Worm (Caenorhabditis elegans) whole organism, L4 larva: Measurements from ENCODE around the gene F09F9.5.

Experiments used
- F37D6.2 ChIP-seq: sonication (generic microtip); optimal IDR thresholded peaks from 2 replicates; lab custom pipeline; 2016; ENCODE audit warnings: mild to moderate bottlenecking, missing genetic modification characterization, missing compliant biosample characterization
- F49E8.2 ChIP-seq: sonication (generic microtip); optimal IDR thresholded peaks from 2 replicates; lab custom pipeline; 2016; ENCODE audit warnings: missing compliant biosample characterization, mild to moderate bottlenecking, missing genetic modification characterization, borderline replicate concordance
- R02D3.7 ChIP-seq: fragments of 150-350 bp; sonication (generic microtip); optimal IDR thresholded peaks from 3 replicates; lab custom pipeline; 2014; ENCODE audit warnings: missing biosample characterization, missing genetic modification characterization
- T20F7.1 ChIP-seq: fragments of 200-800 bp; sonication (Bioruptor generic); optimal IDR thresholded peaks from 2 replicates; lab custom pipeline; 2018; ENCODE audit warnings: mild to moderate bottlenecking, missing genetic modification characterization, missing compliant biosample characterization
- Y48G9A.11 ChIP-seq: fragments of 200-800 bp; sonication (Bioruptor generic); IDR thresholded peaks from 2 replicates; pipeline ENCODE4 v1.3.6; 2022; ENCODE audit warnings: missing genetic modification reagents, missing genetic modification characterization, missing compliant biosample characterization
- Y5F2A.4 ChIP-seq: fragments of 200-800 bp; sonication (Bioruptor generic); optimal IDR thresholded peaks from 2 replicates; lab custom pipeline; 2018; ENCODE audit warnings: mild to moderate bottlenecking, missing genetic modification characterization, missing compliant biosample characterization
- Y75B8A.6 ChIP-seq: fragments of 200-800 bp; sonication (Bioruptor generic); IDR thresholded peaks from 2 replicates; pipeline ENCODE4 v1.3.6; 2022; ENCODE audit warnings: missing genetic modification reagents, missing genetic modification characterization, missing compliant biosample characterization
- ZK337.2 ChIP-seq: fragments of 200-800 bp; sonication (Bioruptor generic); IDR thresholded peaks from 2 replicates; pipeline ENCODE4 v1.3.6; 2022; ENCODE audit warnings: missing genetic modification reagents, missing genetic modification characterization, missing compliant biosample characterization
- aha-1 ChIP-seq: fragments of 150-350 bp; peaks from one replicate; lab custom pipeline; 2014; ENCODE audit warnings: missing biosample characterization, missing genetic modification characterization
- aly-2 ChIP-seq: sonication (generic microtip); optimal IDR thresholded peaks from 2 replicates; lab custom pipeline; 2018; ENCODE audit warnings: missing biosample characterization, missing genetic modification characterization
- arid-1 ChIP-seq: fragments of 200-800 bp; sonication (Bioruptor generic); conservative IDR thresholded peaks from 2 replicates; pipeline ENCODE4 v1.3.6; 2022; ENCODE audit warnings: missing genetic modification reagents, missing genetic modification characterization, missing compliant biosample characterization
- ceh-20 ChIP-seq: fragments of 200-800 bp; sonication (Bioruptor generic); IDR thresholded peaks from 2 replicates; pipeline ENCODE4 v1.3.6; 2022; ENCODE audit warnings: missing genetic modification reagents, missing genetic modification characterization, missing compliant biosample characterization
- ceh-32 ChIP-seq: sonication (generic microtip); optimal IDR thresholded peaks from 2 replicates; lab custom pipeline; 2016; ENCODE audit warnings: mild to moderate bottlenecking, missing genetic modification characterization, missing compliant biosample characterization; ENCODE audit not compliant: poor library complexity
- ceh-62 ChIP-seq: sonication (generic microtip); optimal IDR thresholded peaks from 2 replicates; lab custom pipeline; 2017; ENCODE audit warnings: missing biosample characterization, missing genetic modification characterization
- daf-16 ChIP-seq, 3 experiments: sonication (generic microtip); optimal IDR thresholded peaks; 2 replicates each; lab custom pipeline; 2016 to 2017; ENCODE audit warnings: missing genetic modification characterization in 3 of 3, missing genetic modification reagents in 3 of 3, mild to moderate bottlenecking in 2 of 3, missing compliant biosample characterization in 2 of 3, missing biosample characterization in 1 of 3, moderate library complexity in 1 of 3
- dmd-6 ChIP-seq: fragments of 200-800 bp; sonication (Bioruptor generic); IDR thresholded peaks from 2 replicates; pipeline ENCODE4 v1.3.6; 2022; ENCODE audit warnings: missing genetic modification reagents, missing genetic modification characterization, missing compliant biosample characterization
- dmd-8 ChIP-seq: fragments of 200-800 bp; sonication (Bioruptor generic); IDR thresholded peaks from 2 replicates; pipeline ENCODE4 v1.3.6; 2022; ENCODE audit warnings: missing genetic modification characterization, missing compliant biosample characterization
- dmd-9 ChIP-seq: fragments of 200-800 bp; sonication (Bioruptor generic); IDR thresholded peaks from 2 replicates; pipeline ENCODE4 v1.3.6; 2022; ENCODE audit warnings: missing genetic modification reagents, missing genetic modification characterization, missing compliant biosample characterization
- dpl-1 ChIP-seq: fragments of 150-350 bp; optimal IDR thresholded peaks from 2 replicates; lab custom pipeline; 2014; ENCODE audit warnings: missing biosample characterization, missing genetic modification reagents, missing genetic modification characterization
- duxl-1 ChIP-seq: sonication (generic microtip); optimal IDR thresholded peaks from 2 replicates; lab custom pipeline; 2016; ENCODE audit warnings: mild to moderate bottlenecking, missing genetic modification characterization, moderate library complexity, missing compliant biosample characterization; ENCODE audit not compliant: poor library complexity
- hif-1 ChIP-seq, 2 experiments: sonication (generic microtip); optimal IDR thresholded peaks; 2 replicates each; lab custom pipeline; 2016 to 2017; ENCODE audit warnings: missing compliant biosample characterization in 2 of 2, missing genetic modification characterization in 2 of 2, missing genetic modification reagents in 2 of 2, missing genotype in 2 of 2, mild to moderate bottlenecking in 1 of 2
- hlh-11 ChIP-seq: fragments of 200-800 bp; sonication (Bioruptor generic); optimal IDR thresholded peaks from 2 replicates; lab custom pipeline; 2018; ENCODE audit warnings: mild to moderate bottlenecking, missing genetic modification characterization, missing compliant biosample characterization
- hlh-30 ChIP-seq: sonication (generic microtip); optimal IDR thresholded peaks from 2 replicates; lab custom pipeline; 2017; ENCODE audit warnings: antibody characterized with exemption, mild to moderate bottlenecking, missing genetic modification characterization, missing compliant biosample characterization; ENCODE audit not compliant: insufficient read depth
- jun-1 ChIP-seq: fragments of 150-350 bp; optimal IDR thresholded peaks from 2 replicates; lab custom pipeline; 2014; ENCODE audit warnings: missing biosample characterization, missing genetic modification reagents, missing genetic modification characterization
- lin-1 ChIP-seq: fragments of 200-800 bp; sonication (Bioruptor generic); IDR thresholded peaks from 2 replicates; pipeline ENCODE4 v1.3.6; 2022; ENCODE audit warnings: missing genetic modification reagents, missing genetic modification characterization, missing compliant biosample characterization
- lin-15B ChIP-seq: fragments of 150-350 bp; sonication (generic microtip); optimal IDR thresholded peaks from 3 replicates; lab custom pipeline; 2014; ENCODE audit warnings: missing biosample characterization, missing genetic modification characterization
- lin-39 ChIP-seq: fragments of 150-350 bp; optimal IDR thresholded peaks from 2 replicates; lab custom pipeline; 2014; ENCODE audit warnings: missing biosample characterization, missing genetic modification reagents, missing genetic modification characterization
- lsy-2 ChIP-seq, 2 experiments: fragments of 150-350 bp in 1 of 2; sonication (generic microtip) in 1 of 2; optimal IDR thresholded peaks; 2 replicates each; lab custom pipeline; 2014 to 2017; ENCODE audit warnings: missing biosample characterization in 2 of 2, missing genetic modification characterization in 2 of 2
- madf-5 ChIP-seq, 2 experiments: fragments of 200-800 bp; sonication (Bioruptor generic); IDR thresholded peaks; 2 replicates each; pipeline ENCODE4 v1.3.6; 2022; ENCODE audit warnings: missing compliant biosample characterization in 2 of 2, missing genetic modification characterization in 2 of 2
- madf-9 ChIP-seq: fragments of 200-800 bp; sonication (Bioruptor generic); conservative IDR thresholded peaks from 2 replicates; pipeline ENCODE4 v1.3.6; 2022; ENCODE audit warnings: missing genetic modification reagents, missing genetic modification characterization, missing compliant biosample characterization
- nhr-11 ChIP-seq: fragments of 150-350 bp; optimal IDR thresholded peaks from 2 replicates; lab custom pipeline; 2014; ENCODE audit warnings: missing biosample characterization, missing genetic modification characterization
- nhr-111 ChIP-seq: fragments of 200-800 bp; sonication (Bioruptor generic); optimal IDR thresholded peaks from 2 replicates; lab custom pipeline; 2018; ENCODE audit warnings: mild to moderate bottlenecking, missing genetic modification characterization, missing compliant biosample characterization
- nhr-28 ChIP-seq: fragments of 150-350 bp; optimal IDR thresholded peaks from 2 replicates; lab custom pipeline; 2014; ENCODE audit warnings: missing biosample characterization, missing genetic modification characterization
- pha-4 ChIP-seq, 2 experiments: fragments of 150-350 bp in 1 of 2; fragments of 200-800 bp in 1 of 2; sonication (Bioruptor generic) in 1 of 2; IDR thresholded peaks in 1 of 2; optimal IDR thresholded peaks in 1 of 2; 2 replicates each; pipeline versions ENCODE4 v1.3.6 to Lab custom; 2014 to 2022; ENCODE audit warnings: missing genetic modification characterization in 2 of 2, missing genetic modification reagents in 2 of 2, missing biosample characterization in 1 of 2, missing compliant biosample characterization in 1 of 2
- rbr-2 ChIP-seq: sonication (generic microtip); optimal IDR thresholded peaks from 2 replicates; lab custom pipeline; 2016; ENCODE audit warnings: missing genotype, missing genetic modification characterization, missing compliant biosample characterization
- saeg-2 ChIP-seq: fragments of 200-800 bp; sonication (Bioruptor generic); IDR thresholded peaks from 2 replicates; pipeline ENCODE4 v1.3.6; 2022; ENCODE audit warnings: missing genetic modification reagents, missing genetic modification characterization, missing compliant biosample characterization
- spr-1 ChIP-seq: sonication (generic microtip); optimal IDR thresholded peaks from 2 replicates; lab custom pipeline; 2016; ENCODE audit warnings: mild to moderate bottlenecking, missing genetic modification characterization, missing compliant biosample characterization
- tag-97 ChIP-seq: fragments of 200-800 bp; sonication (Bioruptor generic); IDR thresholded peaks from 2 replicates; pipeline ENCODE4 v1.3.6; 2022; ENCODE audit warnings: missing genetic modification characterization, missing compliant biosample characterization
- unc-130 ChIP-seq: sonication (generic microtip); optimal IDR thresholded peaks from 2 replicates; lab custom pipeline; 2016; ENCODE audit warnings: missing genetic modification reagents, missing genetic modification characterization, missing compliant biosample characterization
- unc-39 ChIP-seq: sonication (generic microtip); optimal IDR thresholded peaks from 2 replicates; lab custom pipeline; 2017; ENCODE audit warnings: missing biosample characterization, missing genetic modification characterization
- unc-62 ChIP-seq, 3 experiments: fragments of 150-350 bp in 1 of 3; sonication (generic microtip); optimal IDR thresholded peaks in 2 of 3; peaks in 1 of 3; 1 replicate in 1 of 3; 2 replicates in 2 of 3; lab custom pipeline; 2014 to 2017; ENCODE audit warnings: missing biosample characterization in 3 of 3, missing genetic modification characterization in 3 of 3, missing genetic modification reagents in 3 of 3, missing genotype in 1 of 3
- zag-1 ChIP-seq: fragments of 150-350 bp; optimal IDR thresholded peaks from 2 replicates; lab custom pipeline; 2014; ENCODE audit warnings: missing biosample characterization, missing genetic modification characterization
- zfp-2 ChIP-seq: sonication (generic microtip); optimal IDR thresholded peaks from 2 replicates; lab custom pipeline; 2016; ENCODE audit warnings: mild to moderate bottlenecking, missing genetic modification characterization, missing compliant biosample characterization

The F09F9.5 gene

ce11 chrX:4125165-4125803, 7.6 kb downstream of the F09F9.5 start:
- TF ChIP-seq zfp-2 (tag; lab: Kevin White, UChicago) (no peak), ZK337.2 (no peak), lin-1 (GFP tag; lab: Robert Waterston, UW) (no peak), unc-130 (GFP tag; lab: Kevin White, UChicago) (no peak), lin-15B (no peak), F37D6.2 (tag; lab: Kevin White, UChicago) (no peak), duxl-1 (tag; lab: Kevin White, UChicago) (no peak), Y5F2A.4 (GFP tag; lab: Kevin White, UChicago) (no peak), nhr-111 (no peak), madf-9 (GFP tag; lab: Robert Waterston, UW) (no peak), rbr-2 (tag; lab: Kevin White, UChicago) (no peak)

- peak in 1 of 2 experiments; percentile 25 for TF ChIP-seq unc-62 (GFP tag; optimal IDR thresholded peaks at IDR 0.05 in 1 of 2; lab: Kevin White, UChicago)
- TF ChIP-seq unc-62 (tag; optimal IDR thresholded peaks at IDR 0.05; lab: Kevin White, UChicago) = no peak
- TF ChIP-seq Y75B8A.6 (GFP tag; lab: Robert Waterston, UW) = no peak
Measured at ce11 chrX:4128684-4129083, 11.0 kb downstream of the F09F9.5 start.

- TF ChIP-seq unc-130 (GFP tag; lab: Kevin White, UChicago) = no peak
- TF ChIP-seq saeg-2 (GFP tag; lab: Robert Waterston, UW) = no peak
- TF ChIP-seq hlh-30 (tag; lab: Kevin White, UChicago) = peak; percentile 25
- TF ChIP-seq hif-1 (tag; optimal IDR thresholded peaks at IDR 0.05; lab: Kevin White, UChicago) = peak in 1 of 2 experiments; percentile 3
- TF ChIP-seq hlh-11 (tag; lab: Kevin White, UChicago) = peak; percentile 11
Measured at ce11 chrX:4131354-4131753, 13.6 kb downstream of the F09F9.5 start.

ce11 chrX:4132243-4132642, 14.5 kb downstream of the F09F9.5 start:
- TF ChIP-seq unc-62 (GFP tag; optimal IDR thresholded peaks at IDR 0.05 in 1 of 2; lab: Kevin White, UChicago) (peak in 1 of 2 experiments; percentile 96), unc-62 (tag; optimal IDR thresholded peaks at IDR 0.05; lab: Kevin White, UChicago) (no peak), ceh-62 (tag; lab: Kevin White, UChicago) (no peak), ceh-20 (GFP tag; lab: Robert Waterston, UW) (peak; percentile 48; the same call in 1 of the 2 replicates), tag-97 (no peak), T20F7.1 (no peak), F49E8.2 (no peak), dmd-6 (GFP tag; lab: Robert Waterston, UW) (peak; percentile 34; the same call in 1 of the 2 replicates), Y5F2A.4 (GFP tag; lab: Kevin White, UChicago) (no peak), dpl-1 (GFP tag; lab: Kevin White, UChicago) (peak; percentile 38), daf-16 (GFP tag; optimal IDR thresholded peaks at IDR 0.05; lab: Kevin White, UChicago) (no peak), daf-16 (tag; optimal IDR thresholded peaks at IDR 0.05; lab: Kevin White, UChicago) (no peak), aha-1 (tag; lab: Kevin White, UChicago) (peak; percentile 91), unc-39 (tag; lab: Kevin White, UChicago) (no peak), Y48G9A.11 (no peak), madf-5 (GFP tag; IDR thresholded peaks at IDR 0.05; lab: Robert Waterston, UW) (no peak), nhr-11 (peak; percentile 7), dmd-9 (no peak), pha-4 (GFP tag; IDR thresholded peaks at IDR 0.05; lab: Robert Waterston, UW) (no peak), pha-4 (tag; optimal IDR thresholded peaks at IDR 0.05; lab: Kevin White, UChicago) (no peak), lin-39 (tag; lab: Kevin White, UChicago) (no peak), ceh-32 (tag; lab: Kevin White, UChicago) (no peak), nhr-28 (tag; lab: Kevin White, UChicago) (peak; percentile 60), jun-1 (tag; lab: Kevin White, UChicago) (no peak), R02D3.7 (tag; lab: Kevin White, UChicago) (no peak), zag-1 (tag; lab: Kevin White, UChicago) (no peak), lsy-2 (tag; optimal IDR thresholded peaks at IDR 0.05; lab: Kevin White, UChicago) (peak; percentile 16 to 70), arid-1 (GFP tag; lab: Robert Waterston, UW) (no peak), aly-2 (tag; lab: Kevin White, UChicago) (no peak), spr-1 (tag; lab: Kevin White, UChicago) (no peak), dmd-8 (GFP tag; lab: Robert Waterston, UW) (no peak)
